Worm (Caenorhabditis elegans): ENCODE measurements around the gene algn-11.

- TF ChIP-seq sox-4 (tag; optimal IDR thresholded peaks at IDR 0.05) (no peak), tbx-7 (tag; optimal IDR thresholded peaks at IDR 0.05) (no peak), ets-4 (tag; optimal IDR thresholded peaks at IDR 0.05) (no peak), hlh-6 (tag; optimal IDR thresholded peaks at IDR 0.05) (no peak)
These were observed 17.5 kb downstream of the algn-11 start for ce11 chrIII:7272828-7273227.
